Worm (Caenorhabditis elegans) whole organism, young adult: ENCODE results near the gene pas-2.

Source experiments
- B0019.2 ChIP-seq: fragments of 200-800 bp; sonication (Bioruptor generic); conservative IDR thresholded peaks from 2 replicates; pipeline ENCODE4 v1.3.6; 2022; ENCODE audit warnings: missing genetic modification reagents, missing genetic modification characterization, missing compliant biosample characterization
- F23B12.7 ChIP-seq: sonication (generic microtip); optimal IDR thresholded peaks from 2 replicates; lab custom pipeline; 2017; ENCODE audit warnings: missing genetic modification characterization, mild to moderate bottlenecking, missing compliant biosample characterization, antibody characterized with exemption, moderate library complexity; ENCODE audit not compliant: insufficient read depth
- Y56A3A.18 ChIP-seq: fragments of 200-800 bp; sonication (Bioruptor generic); IDR thresholded peaks from 2 replicates; pipeline ENCODE4 v1.3.6; 2022; ENCODE audit warnings: missing genetic modification reagents, missing genetic modification characterization, missing compliant biosample characterization
- attf-3 ChIP-seq: fragments of 200-800 bp; sonication (Bioruptor generic); conservative IDR thresholded peaks from 2 replicates; pipeline ENCODE4 v1.3.6; 2022; ENCODE audit warnings: missing genetic modification reagents, missing genetic modification characterization, missing compliant biosample characterization
- bed-1 ChIP-seq: fragments of 200-800 bp; sonication (Bioruptor generic); IDR thresholded peaks from 2 replicates; pipeline ENCODE4 v1.3.6; 2022; ENCODE audit warnings: missing genetic modification reagents, missing genetic modification characterization, missing compliant biosample characterization
- ccch-3 ChIP-seq: fragments of 200-800 bp; sonication (Bioruptor generic); optimal IDR thresholded peaks from 2 replicates; lab custom pipeline; 2018; ENCODE audit warnings: mild to moderate bottlenecking, missing genetic modification characterization, missing compliant biosample characterization
- egrh-3 ChIP-seq: fragments of 200-800 bp; sonication (Bioruptor generic); IDR thresholded peaks from 2 replicates; pipeline ENCODE4 v1.3.6; 2022; ENCODE audit warnings: missing genetic modification reagents, missing genetic modification characterization, missing compliant biosample characterization
- hsf-1 ChIP-seq: fragments of 200-800 bp; sonication (Bioruptor generic); IDR thresholded peaks from 2 replicates; pipeline ENCODE4 v1.3.6; 2022; ENCODE audit warnings: missing genetic modification reagents, missing genetic modification characterization, missing compliant biosample characterization
- lag-1 ChIP-seq: fragments of 200-800 bp; sonication (Bioruptor generic); IDR thresholded peaks from 2 replicates; pipeline ENCODE4 v1.3.6; 2022; ENCODE audit warnings: missing genetic modification reagents, missing genetic modification characterization, missing compliant biosample characterization
- madf-3 ChIP-seq: fragments of 200-800 bp; sonication (Bioruptor generic); IDR thresholded peaks from 2 replicates; pipeline ENCODE4 v1.3.6; 2022; ENCODE audit warnings: missing genetic modification reagents, missing genetic modification characterization, missing compliant biosample characterization
- nfya-1 ChIP-seq: sonication (generic microtip); optimal IDR thresholded peaks from 2 replicates; lab custom pipeline; 2017; ENCODE audit warnings: antibody characterized with exemption, missing compliant biosample characterization, missing genetic modification characterization, borderline replicate concordance; ENCODE audit not compliant: insufficient read depth
- nhr-80 ChIP-seq: sonication (generic microtip); optimal IDR thresholded peaks from 2 replicates; lab custom pipeline; 2016; ENCODE audit warnings: missing genetic modification characterization, missing compliant biosample characterization
- rec-8 ChIP-seq, 2 experiments: sonication (generic microtip); optimal IDR thresholded peaks; 2 replicates each; lab custom pipeline; 2016; ENCODE audit warnings: mild to moderate bottlenecking in 2 of 2, missing genetic modification characterization in 2 of 2, missing genetic modification reagents in 2 of 2, missing genotype in 2 of 2, missing biosample characterization in 1 of 2, missing compliant biosample characterization in 1 of 2, moderate library complexity in 1 of 2

DNA sequence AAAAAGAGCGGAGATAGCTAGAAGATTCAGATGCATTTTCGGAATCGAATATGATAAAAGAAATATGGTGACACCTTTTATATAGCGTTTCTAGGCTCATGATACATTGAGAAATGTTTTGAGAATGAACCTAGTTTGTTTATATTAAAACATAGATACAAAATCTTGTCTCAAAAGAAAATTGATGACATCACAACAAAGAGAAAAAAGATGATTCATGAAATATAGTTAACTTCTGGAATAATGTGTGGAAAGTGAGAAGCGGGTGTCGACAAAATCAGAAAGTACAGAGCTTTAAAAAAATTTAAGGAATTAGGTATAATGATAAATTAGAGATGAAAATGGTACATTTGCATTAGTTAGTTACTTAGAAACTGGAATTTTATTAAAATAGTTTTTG, 22.6 kb downstream of the pas-2 start, which contains the start of gene D1054.10:
- TF ChIP-seq nfya-1 (tag; lab: Kevin White, UChicago) (no peak), B0019.2 (no peak), egrh-3 (no peak), ccch-3 (no peak), attf-3 (GFP tag; lab: Robert Waterston, UW) (no peak), hsf-1 (GFP tag; lab: Robert Waterston, UW) (no peak), bed-1 (GFP tag; lab: Robert Waterston, UW) (no peak), F23B12.7 (tag; lab: Kevin White, UChicago) (no peak), Y56A3A.18 (GFP tag; lab: Robert Waterston, UW) (no peak), rec-8 (tag; optimal IDR thresholded peaks at IDR 0.05; lab: Kevin White, UChicago) (no peak), lag-1 (GFP tag; lab: Robert Waterston, UW) (no peak), madf-3 (GFP tag; lab: Robert Waterston, UW) (no peak), nhr-80 (tag; lab: Kevin White, UChicago) (no peak)
